Worm (Caenorhabditis elegans) whole organism, L4/young adult: ENCODE results near the gene dod-3.

Experiments used
- W03F9.2 ChIP-seq: fragments of 150-350 bp; optimal IDR thresholded peaks from 2 replicates; lab custom pipeline; 2014; ENCODE audit warnings: missing biosample characterization, missing genetic modification characterization
- dao-5 ChIP-seq: sonication (generic microtip); optimal IDR thresholded peaks from 2 replicates; lab custom pipeline; 2016; ENCODE audit warnings: missing genotype, missing genetic modification characterization, moderate library complexity, missing compliant biosample characterization
- him-1 ChIP-seq: sonication (generic microtip); optimal IDR thresholded peaks from 2 replicates; lab custom pipeline; 2016; ENCODE audit warnings: missing genotype, missing genetic modification reagents, missing genetic modification characterization, missing compliant biosample characterization

The dod-3 gene

ce11 chrV:2706379-2706778, 24.5 kb downstream of the dod-3 start:
- TF ChIP-seq him-1 (no peak), dao-5 (no peak), W03F9.2 (tag; lab: Kevin White, UChicago) (no peak)

- TF ChIP-seq dao-5 = no peak
Measured at ce11 chrV:2703299-2703698, 27.6 kb downstream of the dod-3 start.

ce11 chrV:2702883-2703282, 28.0 kb downstream of the dod-3 start:
- no peak for TF ChIP-seq dao-5
- TF ChIP-seq him-1 = no peak
- TF ChIP-seq W03F9.2 (tag; lab: Kevin White, UChicago) = no peak

- TF ChIP-seq W03F9.2 (tag; lab: Kevin White, UChicago) (no peak), him-1 (no peak)
Measured at ce11 chrV:2698826-2699225, 32.1 kb downstream of the dod-3 start, which contains the start of gene nuo-5. Gene nuo-5, plus strand, starts transcription at chrV:2698972.

- TF ChIP-seq dao-5 (no peak), W03F9.2 (tag; lab: Kevin White, UChicago) (no peak), him-1 (no peak)
Measured at ce11 chrV:2697693-2698092, 33.2 kb downstream of the dod-3 start.

- TF ChIP-seq W03F9.2 (tag; lab: Kevin White, UChicago) (no peak), him-1 (no peak), dao-5 (no peak)
Measured at ce11 chrV:2695935-2696334, 35.0 kb downstream of the dod-3 start, which contains the start of gene Y45G12B.3. Gene Y45G12B.3, minus strand, starts transcription at chrV:2696254.

- TF ChIP-seq dao-5 (no peak), W03F9.2 (tag; lab: Kevin White, UChicago) (peak; percentile 43)
Measured at ce11 chrV:2694389-2694788, 36.5 kb downstream of the dod-3 start, which contains the start of gene Y45G12B.2. Gene Y45G12B.2, plus strand, starts transcription at chrV:2694771.

ce11 chrV:2690948-2691347, 40.0 kb downstream of the dod-3 start:
- TF ChIP-seq W03F9.2 (tag; lab: Kevin White, UChicago) = no peak
- TF ChIP-seq him-1 = no peak
- no peak for TF ChIP-seq dao-5

ce11 chrV:2690478-2690877, 40.4 kb downstream of the dod-3 start:
- no peak for TF ChIP-seq dao-5
- TF ChIP-seq him-1 = no peak
- no peak for TF ChIP-seq W03F9.2 (tag; lab: Kevin White, UChicago)

ce11 chrV:2688562-2688961, 42.3 kb downstream of the dod-3 start:
- no peak for TF ChIP-seq him-1
- TF ChIP-seq W03F9.2 (tag; lab: Kevin White, UChicago) = no peak
- no peak for TF ChIP-seq dao-5

ce11 chrV:2684227-2684626, 46.7 kb downstream of the dod-3 start:
- TF ChIP-seq him-1 = no peak
- no peak for TF ChIP-seq W03F9.2 (tag; lab: Kevin White, UChicago)
- no peak for TF ChIP-seq dao-5

- TF ChIP-seq dao-5 (no peak), W03F9.2 (tag; lab: Kevin White, UChicago) (no peak), him-1 (no peak)
Measured at ce11 chrV:2683497-2683896, 47.4 kb downstream of the dod-3 start.
